Fruit fly (Drosophila melanogaster) whole organism: ENCODE results near the gene CG32815.

ENCODE experiments used
- CG8478 ChIP-seq: fragments of >200 bp; optimal IDR thresholded peaks from 2 replicates; lab custom pipeline; 2018; ENCODE audit warnings: inconsistent platforms
- Dll ChIP-seq: fragments of >200 bp; optimal IDR thresholded peaks from 2 replicates; lab custom pipeline; 2017
- EcR ChIP-seq, 2 experiments: fragments of >200 bp; optimal IDR thresholded peaks; 2 replicates each; lab custom pipeline; 2017; ENCODE audit warnings: missing biosample characterization in 2 of 2, missing genetic modification characterization in 2 of 2, missing genetic modification reagents in 2 of 2
- pan ChIP-seq: fragments of >200 bp; optimal IDR thresholded peaks from 2 replicates; lab custom pipeline; 2017
- psq ChIP-seq: fragments of >200 bp; optimal IDR thresholded peaks from 2 replicates; lab custom pipeline; 2017
- usp ChIP-seq: fragments of >200 bp; optimal IDR thresholded peaks from 2 replicates; lab custom pipeline; 2017; ENCODE audit warnings: missing biosample characterization, missing genetic modification characterization, mixed read lengths

The CG32815 gene

dm6 chrX:964012-964411, 31.7 kb downstream of the CG32815 start:
- TF ChIP-seq Dll (no peak), usp (GFP tag; lab: Kevin White, UChicago) (no peak), CG8478 (lab: Kevin White, UChicago) (no peak), EcR (GFP tag; optimal IDR thresholded peaks at IDR 0.05; lab: Kevin White, UChicago) (no peak), psq (no peak), pan (lab: Kevin White, UChicago) (no peak)

dm6 chrX:966818-967217, 34.6 kb downstream of the CG32815 start:
- no peak for TF ChIP-seq CG8478 (lab: Kevin White, UChicago)
- no peak for TF ChIP-seq psq
- TF ChIP-seq EcR (GFP tag; optimal IDR thresholded peaks at IDR 0.05; lab: Kevin White, UChicago): no peak
- TF ChIP-seq pan (lab: Kevin White, UChicago): no peak

DNA sequence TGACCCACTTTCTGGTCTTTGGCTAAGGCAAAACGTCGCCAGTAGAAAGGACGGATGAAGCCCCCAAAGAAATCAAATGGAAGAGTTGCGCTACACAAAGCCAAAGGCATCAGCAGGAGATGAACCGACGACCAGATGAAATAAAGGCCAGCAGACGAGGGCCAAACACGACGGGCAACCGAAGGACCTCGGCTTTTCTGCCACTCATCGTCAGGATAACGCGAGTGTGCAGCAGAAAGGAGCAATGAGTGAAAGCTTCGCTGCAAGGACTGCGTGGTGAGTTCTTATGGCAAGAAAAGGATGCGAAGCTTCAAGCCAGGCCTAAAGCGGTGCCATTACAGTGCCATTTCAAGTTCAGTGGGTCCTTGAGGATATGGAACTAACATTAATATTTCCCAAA, 53.6 kb downstream of the CG32815 start:
- TF ChIP-seq EcR (GFP tag; optimal IDR thresholded peaks at IDR 0.05; lab: Kevin White, UChicago) (no peak), usp (GFP tag; lab: Kevin White, UChicago) (no peak), Dll (no peak), pan (lab: Kevin White, UChicago) (no peak), CG8478 (lab: Kevin White, UChicago) (no peak), psq (no peak)
